Worm (Caenorhabditis elegans) whole organism, midembryonic: ENCODE data around the gene T24A6.17.

Experiments used
- T22C8.4 ChIP-seq: fragments of 200-800 bp; sonication (Bioruptor generic); IDR thresholded peaks from 2 replicates; pipeline ENCODE4 v1.3.6; 2022; ENCODE audit warnings: missing genetic modification characterization, missing compliant biosample characterization
- cog-1 ChIP-seq: sonication (generic microtip); optimal IDR thresholded peaks from 2 replicates; lab custom pipeline; 2016; ENCODE audit warnings: missing genetic modification characterization, missing compliant biosample characterization
- flt-1 ChIP-seq: fragments of 200-800 bp; sonication (Bioruptor generic); IDR thresholded peaks from 2 replicates; pipeline ENCODE4 v1.3.6; 2022; ENCODE audit warnings: missing genetic modification characterization, missing compliant biosample characterization
- klf-2 ChIP-seq: fragments of 200-800 bp; sonication (Bioruptor generic); conservative IDR thresholded peaks from 2 replicates; pipeline ENCODE4 v1.3.6; 2022; ENCODE audit warnings: missing genetic modification reagents, missing genetic modification characterization, missing compliant biosample characterization
- med-1 ChIP-seq: sonication (generic microtip); optimal IDR thresholded peaks from 2 replicates; lab custom pipeline; 2017; ENCODE audit warnings: missing genetic modification characterization, mild to moderate bottlenecking, missing compliant biosample characterization, antibody characterized with exemption, missing genetic modification reagents; ENCODE audit not compliant: insufficient read depth
- ref-1 ChIP-seq: fragments of 200-800 bp; sonication (Bioruptor generic); conservative IDR thresholded peaks from 2 replicates; pipeline ENCODE4 v1.3.6; 2022; ENCODE audit warnings: missing genetic modification reagents, missing genetic modification characterization, missing compliant biosample characterization
- tab-1 ChIP-seq: fragments of 200-800 bp; sonication (Bioruptor generic); IDR thresholded peaks from 2 replicates; pipeline ENCODE4 v1.3.6; 2022; ENCODE audit warnings: missing genetic modification characterization, missing compliant biosample characterization
- ztf-23 ChIP-seq: fragments of 200-800 bp; sonication (Bioruptor generic); IDR thresholded peaks from 2 replicates; pipeline ENCODE4 v1.3.6; 2022; ENCODE audit warnings: missing genetic modification reagents, missing genetic modification characterization, missing compliant biosample characterization
- ztf-29 ChIP-seq: fragments of 200-800 bp; sonication (Bioruptor generic); IDR thresholded peaks from 2 replicates; pipeline ENCODE4 v1.3.6; 2022; ENCODE audit warnings: missing genetic modification reagents, missing genetic modification characterization, missing compliant biosample characterization

T24A6.17 gene

DNA sequence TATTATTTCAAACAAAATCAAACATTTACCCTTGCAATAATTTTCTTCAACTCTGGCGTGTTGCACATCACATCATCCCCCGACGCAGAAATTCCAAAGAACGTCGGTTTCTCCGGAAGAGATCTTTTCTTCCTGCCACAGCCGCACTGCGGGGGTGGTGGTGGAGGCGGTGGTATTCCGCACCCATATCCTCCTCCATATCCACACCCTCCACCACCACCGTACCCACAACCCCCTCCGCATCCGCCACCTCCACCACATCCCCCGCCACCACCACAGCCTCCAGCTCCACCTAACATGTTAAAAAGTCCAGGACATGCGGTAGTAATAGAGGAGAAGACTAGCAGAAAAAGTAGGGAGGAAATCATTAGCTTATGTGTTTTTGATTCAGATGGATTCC, 9.4 kb downstream of the T24A6.17 start, which contains the start of gene grl-29:
Gene grl-29 (minus strand): TSS at position 368 of the 400 bp plus-strand sequence.
- TF ChIP-seq ref-1 (GFP tag; lab: Robert Waterston, UW) (no peak), med-1 (GFP tag; lab: Kevin White, UChicago) (no peak), ztf-23 (GFP tag; lab: Robert Waterston, UW) (0 out of 2 replicates have a peak, but pooled peaks have one; percentile 19)

DNA sequence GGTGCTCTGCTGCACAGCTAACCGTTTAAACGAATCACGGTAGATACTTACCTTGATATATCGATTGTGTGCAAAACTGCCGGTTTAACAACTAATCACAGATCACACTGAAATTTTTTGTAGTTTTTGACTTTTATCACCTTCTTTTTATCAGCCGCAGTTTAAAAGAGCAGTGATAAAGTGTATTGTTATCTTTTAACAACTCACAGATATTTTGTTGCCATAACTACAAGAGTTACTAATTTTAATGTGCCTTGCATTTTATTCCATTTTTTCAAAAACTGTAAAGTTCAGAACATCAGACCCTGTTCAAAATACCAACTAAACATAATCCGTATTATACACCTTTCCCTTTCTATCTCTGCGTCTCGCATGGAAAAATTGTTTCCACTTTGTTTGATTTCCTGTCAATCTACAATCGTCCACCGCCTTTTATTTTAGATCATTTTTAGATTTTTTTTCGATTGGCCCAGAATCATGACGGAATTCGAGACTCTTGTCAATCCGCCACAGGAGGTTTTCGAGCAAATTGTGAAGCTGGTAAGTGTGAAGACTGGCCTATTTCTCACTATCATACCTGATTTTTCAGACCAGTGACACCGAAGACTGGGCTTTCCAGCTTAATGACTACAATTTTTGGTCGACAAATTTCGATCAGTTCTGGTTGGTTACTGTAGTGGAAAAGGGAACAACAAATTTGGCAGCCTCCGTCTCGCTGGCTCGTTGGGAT, 11.3 kb downstream of the T24A6.17 start, which contains the start of gene T24A6.20:
Gene T24A6.20 (plus strand): TSS at position 395 of the 730 bp plus-strand sequence.
- TF ChIP-seq cog-1 (tag; lab: Kevin White, UChicago) (no peak), klf-2 (GFP tag; lab: Robert Waterston, UW) (no peak), tab-1 (GFP tag; lab: Robert Waterston, UW) (no peak), med-1 (GFP tag; lab: Kevin White, UChicago) (no peak), ref-1 (GFP tag; lab: Robert Waterston, UW) (no peak), ztf-29 (no peak), flt-1 (GFP tag; lab: Robert Waterston, UW) (no peak), ztf-23 (GFP tag; lab: Robert Waterston, UW) (no peak), T22C8.4 (GFP tag; lab: Robert Waterston, UW) (no peak)

DNA sequence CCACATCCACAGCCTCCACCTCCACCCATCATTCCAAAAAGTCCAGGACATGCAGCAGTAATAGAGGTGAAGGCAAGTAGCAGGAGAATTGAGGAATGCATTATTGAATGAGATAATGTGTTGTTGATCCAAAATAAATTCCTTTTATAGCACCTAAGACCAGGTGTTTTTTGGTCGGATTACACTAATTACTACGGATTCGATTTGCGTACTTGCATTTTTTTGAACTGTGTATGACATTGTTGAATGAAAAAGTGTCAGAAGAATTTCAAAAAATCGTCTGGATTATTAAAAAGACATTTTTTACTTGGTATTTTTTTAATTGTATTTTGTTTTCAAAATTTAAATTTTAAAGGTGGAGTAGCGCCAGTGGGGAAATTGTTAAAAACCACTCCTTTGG, 12.5 kb downstream of the T24A6.17 start, which contains the start of gene grl-28:
Gene grl-28 (minus strand): TSS at position 101 of the 400 bp plus-strand sequence.
- TF ChIP-seq ztf-23 (GFP tag; lab: Robert Waterston, UW) = no peak
- TF ChIP-seq ref-1 (GFP tag; lab: Robert Waterston, UW) = no peak
- TF ChIP-seq ztf-29 = no peak
- TF ChIP-seq klf-2 (GFP tag; lab: Robert Waterston, UW) = no peak
- no peak for TF ChIP-seq flt-1 (GFP tag; lab: Robert Waterston, UW)
- no peak for TF ChIP-seq tab-1 (GFP tag; lab: Robert Waterston, UW)
- TF ChIP-seq cog-1 (tag; lab: Kevin White, UChicago) = no peak
- TF ChIP-seq T22C8.4 (GFP tag; lab: Robert Waterston, UW) = no peak
- TF ChIP-seq med-1 (GFP tag; lab: Kevin White, UChicago) = no peak

DNA sequence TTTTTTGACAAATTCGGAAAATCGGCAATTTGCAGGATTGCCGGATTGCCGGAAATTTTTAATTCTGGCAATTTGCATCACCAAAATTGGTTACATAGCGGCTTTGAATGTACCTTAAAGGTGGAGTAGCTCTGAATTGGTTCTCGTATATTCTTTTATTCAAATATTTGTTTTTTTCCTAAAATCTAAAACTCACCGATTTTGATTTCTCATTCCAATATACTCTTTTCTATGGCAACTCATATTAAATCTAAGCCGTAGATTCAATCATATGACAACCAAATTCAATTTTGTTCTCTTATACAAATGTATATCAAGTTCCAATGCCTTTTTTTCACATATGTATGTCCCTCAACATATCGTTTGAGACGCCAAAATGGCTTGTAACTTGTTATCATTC, 14.7 kb downstream of the T24A6.17 start, which contains the start of gene sri-21:
Gene sri-21 (plus strand): TSS at position 301 of the 400 bp plus-strand sequence.
- TF ChIP-seq med-1 (GFP tag; lab: Kevin White, UChicago) (no peak), ztf-23 (GFP tag; lab: Robert Waterston, UW) (no peak), ztf-29 (no peak), ref-1 (GFP tag; lab: Robert Waterston, UW) (no peak), tab-1 (GFP tag; lab: Robert Waterston, UW) (no peak), flt-1 (GFP tag; lab: Robert Waterston, UW) (no peak), cog-1 (tag; lab: Kevin White, UChicago) (no peak), T22C8.4 (GFP tag; lab: Robert Waterston, UW) (no peak), klf-2 (GFP tag; lab: Robert Waterston, UW) (no peak)

DNA sequence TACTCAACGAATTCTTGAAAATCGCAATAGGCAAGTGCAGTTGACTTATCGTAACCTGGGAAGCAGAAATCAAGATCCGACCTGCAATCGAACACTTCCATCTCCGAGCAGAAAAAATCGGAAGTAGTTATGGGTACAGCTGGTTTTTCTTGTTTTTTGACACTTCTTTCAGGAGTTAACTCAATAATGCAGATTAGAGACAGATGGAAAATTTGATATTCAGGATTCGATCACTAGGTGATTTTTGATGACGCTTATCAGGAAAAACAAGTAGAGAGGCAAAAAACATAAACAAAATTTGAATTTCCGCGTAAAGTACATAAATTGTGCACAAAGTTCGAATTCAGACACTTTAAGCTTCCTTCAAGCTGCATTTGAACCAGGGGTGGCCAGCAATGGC, 15.4 kb downstream of the T24A6.17 start, which contains the start of gene srw-130:
Gene srw-130 (minus strand): TSS at position 101 of the 400 bp plus-strand sequence.
- TF ChIP-seq cog-1 (tag; lab: Kevin White, UChicago) = no peak
- no peak for TF ChIP-seq flt-1 (GFP tag; lab: Robert Waterston, UW)
- TF ChIP-seq ref-1 (GFP tag; lab: Robert Waterston, UW) = no peak
- no peak for TF ChIP-seq tab-1 (GFP tag; lab: Robert Waterston, UW)
- no peak for TF ChIP-seq ztf-23 (GFP tag; lab: Robert Waterston, UW)
- no peak for TF ChIP-seq T22C8.4 (GFP tag; lab: Robert Waterston, UW)
- TF ChIP-seq klf-2 (GFP tag; lab: Robert Waterston, UW) = no peak
- no peak for TF ChIP-seq ztf-29

DNA sequence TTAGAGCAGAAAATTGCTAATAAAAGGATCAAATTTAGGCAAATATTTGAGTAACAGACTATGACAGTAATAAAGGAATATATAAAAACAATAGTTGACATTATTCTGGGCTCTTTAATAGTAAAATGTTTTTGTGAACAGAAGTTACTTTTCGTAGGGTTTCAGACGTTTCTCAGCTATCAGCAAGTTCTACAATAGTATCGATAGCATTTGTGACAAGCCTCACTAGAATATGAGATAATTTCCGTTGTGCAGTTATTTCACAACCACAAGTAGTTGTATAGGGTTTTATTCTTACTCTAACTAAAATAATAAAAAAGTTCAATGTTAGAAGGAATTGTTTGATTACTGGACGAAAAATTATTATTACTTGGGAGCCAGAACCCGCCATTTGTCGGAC, 17.7 kb downstream of the T24A6.17 start, which contains the start of gene srbc-68:
Gene srbc-68 (minus strand): TSS at position 101 of the 400 bp plus-strand sequence.
- no peak for TF ChIP-seq tab-1 (GFP tag; lab: Robert Waterston, UW)
- TF ChIP-seq ztf-29 = no peak
- TF ChIP-seq klf-2 (GFP tag; lab: Robert Waterston, UW) = no peak
- no peak for TF ChIP-seq ref-1 (GFP tag; lab: Robert Waterston, UW)
- TF ChIP-seq T22C8.4 (GFP tag; lab: Robert Waterston, UW) = no peak
- TF ChIP-seq cog-1 (tag; lab: Kevin White, UChicago) = no peak
- TF ChIP-seq med-1 (GFP tag; lab: Kevin White, UChicago) = no peak
- no peak for TF ChIP-seq ztf-23 (GFP tag; lab: Robert Waterston, UW)
- TF ChIP-seq flt-1 (GFP tag; lab: Robert Waterston, UW) = no peak

DNA sequence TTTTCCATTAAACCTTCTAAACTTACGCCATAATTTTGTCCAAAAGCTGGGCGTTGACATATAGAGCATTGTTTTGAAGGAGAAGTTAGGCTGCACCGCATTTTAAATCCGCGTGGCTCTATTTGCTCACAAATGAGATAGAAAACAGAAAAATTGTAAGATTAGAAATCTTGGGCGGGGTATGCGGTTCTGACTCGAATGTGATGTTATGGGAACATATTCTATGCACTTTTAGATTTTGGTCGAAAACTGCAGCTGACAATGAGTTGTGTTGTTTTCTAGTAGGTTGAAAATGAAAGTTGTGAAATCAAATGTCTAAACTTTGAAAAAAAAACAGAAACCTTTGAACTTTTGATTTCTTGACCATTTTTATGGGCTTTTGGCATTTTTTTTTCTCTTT, 20.9 kb downstream of the T24A6.17 start, which contains the start of gene nhr-222:
Gene nhr-222 (minus strand): TSS at position 101 of the 400 bp plus-strand sequence.
- TF ChIP-seq ztf-23 (GFP tag; lab: Robert Waterston, UW) (no peak), ztf-29 (no peak), tab-1 (GFP tag; lab: Robert Waterston, UW) (no peak), med-1 (GFP tag; lab: Kevin White, UChicago) (no peak), ref-1 (GFP tag; lab: Robert Waterston, UW) (no peak), cog-1 (tag; lab: Kevin White, UChicago) (no peak), flt-1 (GFP tag; lab: Robert Waterston, UW) (no peak), klf-2 (GFP tag; lab: Robert Waterston, UW) (no peak), T22C8.4 (GFP tag; lab: Robert Waterston, UW) (no peak)

DNA sequence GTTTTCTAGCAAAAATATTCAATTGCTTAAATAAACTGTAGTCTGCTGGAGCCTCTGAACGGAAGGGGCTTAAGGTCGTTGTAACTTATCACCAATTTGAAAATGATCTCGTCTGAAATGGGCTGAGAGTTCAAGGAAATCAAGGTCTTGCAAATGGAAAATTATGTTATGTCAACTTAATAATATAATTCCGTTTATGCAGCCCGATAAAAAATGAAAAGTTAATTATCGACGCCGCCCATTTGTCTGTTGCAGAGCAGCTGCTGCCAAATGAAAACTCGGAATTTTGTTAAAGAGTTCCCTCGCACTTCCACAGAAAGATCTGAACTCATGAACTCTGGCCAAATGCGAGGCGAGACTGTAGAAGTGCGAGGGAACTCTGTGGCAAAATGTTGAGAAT, 23.1 kb downstream of the T24A6.17 start, which contains the start of gene srbc-67:
Gene srbc-67 (minus strand): TSS at position 101 of the 400 bp plus-strand sequence.
- no peak for TF ChIP-seq ztf-29
- no peak for TF ChIP-seq cog-1 (tag; lab: Kevin White, UChicago)
- no peak for TF ChIP-seq ztf-23 (GFP tag; lab: Robert Waterston, UW)
- no peak for TF ChIP-seq flt-1 (GFP tag; lab: Robert Waterston, UW)
- no peak for TF ChIP-seq klf-2 (GFP tag; lab: Robert Waterston, UW)
- TF ChIP-seq tab-1 (GFP tag; lab: Robert Waterston, UW) = no peak
